Fruit fly (Drosophila melanogaster): ENCODE data around the gene CG10405.

Gene CG10405

DNA sequence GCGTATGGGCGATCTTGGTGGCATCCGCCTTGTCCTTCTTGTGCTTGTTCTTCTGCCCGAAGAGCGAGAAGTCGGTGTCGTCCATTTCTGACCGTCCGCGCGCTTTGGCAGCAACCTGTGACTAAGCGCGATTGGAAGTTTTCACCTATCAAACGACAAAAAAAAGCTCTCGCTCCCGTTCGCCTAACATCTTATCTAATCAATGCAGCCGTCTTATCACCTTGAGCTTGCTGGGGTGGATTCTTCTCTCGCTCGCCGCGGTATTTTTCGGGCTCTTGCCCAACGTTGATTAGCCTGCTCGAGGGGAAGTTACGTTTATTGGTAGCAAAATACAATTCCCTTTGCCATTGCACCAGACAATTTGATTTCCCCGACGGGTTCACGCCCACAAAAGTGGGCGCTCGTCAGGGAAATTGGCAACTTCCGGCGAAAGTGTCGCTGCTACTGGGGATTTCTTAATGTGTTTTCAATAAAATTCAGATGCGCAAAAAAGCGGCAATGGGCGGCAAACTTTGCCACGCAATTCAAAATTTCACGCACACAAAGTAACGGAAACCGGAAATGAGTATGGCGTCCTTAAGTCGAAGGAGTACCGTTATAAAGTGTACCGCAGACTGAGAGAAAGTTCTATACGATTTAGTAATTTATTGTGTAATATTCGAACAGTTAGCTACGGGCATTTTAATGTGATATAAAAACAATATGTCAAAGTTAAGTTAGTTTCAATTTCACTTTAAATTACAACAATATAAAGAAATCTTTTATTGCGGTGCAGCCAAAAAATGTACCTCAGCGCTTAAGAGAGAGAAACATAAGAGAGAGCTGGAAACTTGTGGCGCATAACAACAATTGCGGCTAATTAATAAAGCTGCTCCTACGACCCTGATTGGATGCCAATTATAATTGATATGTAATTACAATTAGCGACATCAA is 46.9 kb downstream of the CG10405 start, which contains the start of gene Decay (continued):
- peak; percentile 14 for TF ChIP-seq dmrt99B (tag; optimal IDR thresholded peaks at IDR 0.05)
- no peak for TF ChIP-seq CG7963 (GFP tag; IDR thresholded peaks at IDR 0.05; ENCODE audit: partially characterized antibody)
- TF ChIP-seq CG13624 (GFP tag; optimal IDR thresholded peaks at IDR 0.05): peak; percentile 9
- no peak for TF ChIP-seq fd96Cb (tag; optimal IDR thresholded peaks at IDR 0.05)
- no peak for TF ChIP-seq Drgx (GFP tag; IDR thresholded peaks at IDR 0.05)
- peak; percentile 75 for TF ChIP-seq GATAe (GFP tag; conservative IDR thresholded peaks at IDR 0.05)
- TF ChIP-seq toy (GFP tag; IDR thresholded peaks at IDR 0.05): no peak
- no peak for TF ChIP-seq hkb (optimal IDR thresholded peaks at IDR 0.05)
- TF ChIP-seq hkb (GFP tag; IDR thresholded peaks at IDR 0.05): peak; percentile 47; the same call in 1 of the 2 replicates
- no peak for TF ChIP-seq B-H1 (GFP tag; IDR thresholded peaks at IDR 0.05)
- peak; percentile 50; the same call in 1 of the 3 replicates for TF ChIP-seq ci (GFP tag; IDR thresholded peaks at IDR 0.05)
- no peak for TF ChIP-seq CoRest (tag; optimal IDR thresholded peaks at IDR 0.05)
- TF ChIP-seq pfk (GFP tag; optimal IDR thresholded peaks at IDR 0.05): no peak
- no peak for TF ChIP-seq CG2199 (GFP tag; IDR thresholded peaks at IDR 0.05)
- TF ChIP-seq CG2202 (tag; optimal IDR thresholded peaks at IDR 0.05): no peak
- no peak for TF ChIP-seq Antp (GFP tag; optimal IDR thresholded peaks at IDR 0.05)
- TF ChIP-seq Sry-β (GFP tag; optimal IDR thresholded peaks at IDR 0.05): no peak
- no peak for TF ChIP-seq bbx (GFP tag; IDR thresholded peaks at IDR 0.05; ENCODE audit: partially characterized antibody)
- peak; percentile 13 for TF ChIP-seq CG1603 (tag; optimal IDR thresholded peaks at IDR 0.05)
- no peak for TF ChIP-seq CG9932 (GFP tag; IDR thresholded peaks at IDR 0.05)
- no peak for TF ChIP-seq CG2116 (GFP tag; optimal IDR thresholded peaks at IDR 0.05)
- no peak for TF ChIP-seq ssp (GFP tag; IDR thresholded peaks at IDR 0.05)
- no peak for TF ChIP-seq CG3838 (GFP tag; optimal IDR thresholded peaks at IDR 0.05)
- TF ChIP-seq Nf-YB (GFP tag; optimal IDR thresholded peaks at IDR 0.05): no peak
- TF ChIP-seq lola (GFP tag; optimal IDR thresholded peaks at IDR 0.05): no peak
- no peak for TF ChIP-seq HLH4C (GFP tag; IDR thresholded peaks at IDR 0.05; ENCODE audit: partially characterized antibody)
- TF ChIP-seq CG32772 (GFP tag; IDR thresholded peaks at IDR 0.05): no peak
- no peak for TF ChIP-seq cas (GFP tag; IDR thresholded peaks at IDR 0.05)
- TF ChIP-seq Blimp-1 (GFP tag; optimal IDR thresholded peaks at IDR 0.05): peak; percentile 20
- TF ChIP-seq gro (GFP tag; optimal IDR thresholded peaks at IDR 0.05): no peak
- TF ChIP-seq Ets97D (GFP tag; optimal IDR thresholded peaks at IDR 0.05): peak; percentile 41
- no peak for TF ChIP-seq Deaf1 (tag; optimal IDR thresholded peaks at IDR 0.05)
- TF ChIP-seq Six4 (GFP tag; optimal IDR thresholded peaks at IDR 0.05): no peak
- no peak for TF ChIP-seq yki (optimal IDR thresholded peaks at IDR 0.05)
- no peak for TF ChIP-seq CG13123 (GFP tag; optimal IDR thresholded peaks at IDR 0.05)
- no peak for TF ChIP-seq onecut (GFP tag; IDR thresholded peaks at IDR 0.05)
- no peak for TF ChIP-seq CG14050 (GFP tag; IDR thresholded peaks at IDR 0.05)
- no peak for TF ChIP-seq shn (GFP tag; optimal IDR thresholded peaks at IDR 0.05)
- no peak for TF ChIP-seq CG2712 (tag; optimal IDR thresholded peaks at IDR 0.05)
- no peak for TF ChIP-seq CG8089 (GFP tag; optimal IDR thresholded peaks at IDR 0.05)
- TF ChIP-seq CG18764 (GFP tag; optimal IDR thresholded peaks at IDR 0.05): no peak
- no peak for TF ChIP-seq br (optimal IDR thresholded peaks at IDR 0.05)
- no peak for TF ChIP-seq kah (GFP tag; optimal IDR thresholded peaks at IDR 0.05)
- no peak for TF ChIP-seq Stat92E (GFP tag; optimal IDR thresholded peaks at IDR 0.05)
- TF ChIP-seq Atf6 (GFP tag; IDR thresholded peaks at IDR 0.05): peak; percentile 12; the same call in 1 of the 2 replicates
- TF ChIP-seq slou (GFP tag; optimal IDR thresholded peaks at IDR 0.05): no peak
- TF ChIP-seq Dll (GFP tag; IDR thresholded peaks at IDR 0.05; ENCODE audit: partially characterized antibody): no peak
- TF ChIP-seq Hr39 (optimal IDR thresholded peaks at IDR 0.05): no peak
- no peak for TF ChIP-seq oc (tag; optimal IDR thresholded peaks at IDR 0.05)
- no peak for TF ChIP-seq Eip74EF (GFP tag; optimal IDR thresholded peaks at IDR 0.05)
